Worm (Caenorhabditis elegans) whole organism, L4 larva: ENCODE measurements around the gene ppk-2.

Experiments
- lin-29 ChIP-seq: fragments of 200-800 bp; sonication (Bioruptor generic); IDR thresholded peaks from 2 replicates; pipeline ENCODE4 v1.3.6; 2022; ENCODE audit warnings: missing genetic modification reagents, missing genetic modification characterization, missing compliant biosample characterization
- mxl-2 ChIP-seq: fragments of 200-800 bp; sonication (Bioruptor generic); conservative IDR thresholded peaks from 2 replicates; pipeline ENCODE4 v1.3.6; 2022; ENCODE audit warnings: missing genetic modification reagents, missing genetic modification characterization, missing compliant biosample characterization
- zfp-3 ChIP-seq: fragments of 200-800 bp; sonication (Bioruptor generic); conservative IDR thresholded peaks from 2 replicates; pipeline ENCODE4 v1.3.6; 2022; ENCODE audit warnings: missing genetic modification reagents, missing genetic modification characterization, missing compliant biosample characterization

The ppk-2 gene

DNA sequence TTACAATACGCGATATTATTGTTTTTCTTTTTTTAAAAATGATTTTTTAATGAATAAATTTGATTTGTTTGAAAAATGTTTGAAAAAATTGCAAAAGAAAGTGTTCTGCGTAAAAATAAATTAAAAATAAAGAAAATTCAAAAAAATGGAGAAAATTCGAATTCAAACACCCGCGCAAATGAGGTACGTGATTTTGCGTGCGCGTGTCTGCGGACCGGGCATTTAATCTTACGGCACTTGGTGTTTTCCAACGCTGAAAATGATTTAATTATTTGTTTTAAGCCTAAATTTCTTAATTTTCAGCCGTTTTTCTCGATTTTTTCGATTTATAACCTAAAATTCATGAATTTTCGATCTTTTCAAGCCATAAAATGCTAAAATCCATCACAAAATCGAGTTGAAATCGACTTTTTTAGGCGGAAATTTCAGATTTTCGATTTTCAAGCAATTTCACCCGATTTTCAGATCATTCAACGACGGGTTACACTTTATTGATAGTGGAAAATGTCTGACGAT lies 49.4 kb downstream of the ppk-2 start, which contains the start of gene gcn-1 (continued):
- TF ChIP-seq mxl-2 (GFP tag; lab: Robert Waterston, UW), result no peak
- no peak for TF ChIP-seq zfp-3 (GFP tag; lab: Robert Waterston, UW)
- TF ChIP-seq lin-29 (GFP tag; lab: Robert Waterston, UW), result no peak
